Fruit fly (Drosophila melanogaster): ENCODE results near the gene Reph.
A peak's percentile ranks its signal among the peaks of the same experiment; 100 is the strongest.

Gene Reph

DNA sequence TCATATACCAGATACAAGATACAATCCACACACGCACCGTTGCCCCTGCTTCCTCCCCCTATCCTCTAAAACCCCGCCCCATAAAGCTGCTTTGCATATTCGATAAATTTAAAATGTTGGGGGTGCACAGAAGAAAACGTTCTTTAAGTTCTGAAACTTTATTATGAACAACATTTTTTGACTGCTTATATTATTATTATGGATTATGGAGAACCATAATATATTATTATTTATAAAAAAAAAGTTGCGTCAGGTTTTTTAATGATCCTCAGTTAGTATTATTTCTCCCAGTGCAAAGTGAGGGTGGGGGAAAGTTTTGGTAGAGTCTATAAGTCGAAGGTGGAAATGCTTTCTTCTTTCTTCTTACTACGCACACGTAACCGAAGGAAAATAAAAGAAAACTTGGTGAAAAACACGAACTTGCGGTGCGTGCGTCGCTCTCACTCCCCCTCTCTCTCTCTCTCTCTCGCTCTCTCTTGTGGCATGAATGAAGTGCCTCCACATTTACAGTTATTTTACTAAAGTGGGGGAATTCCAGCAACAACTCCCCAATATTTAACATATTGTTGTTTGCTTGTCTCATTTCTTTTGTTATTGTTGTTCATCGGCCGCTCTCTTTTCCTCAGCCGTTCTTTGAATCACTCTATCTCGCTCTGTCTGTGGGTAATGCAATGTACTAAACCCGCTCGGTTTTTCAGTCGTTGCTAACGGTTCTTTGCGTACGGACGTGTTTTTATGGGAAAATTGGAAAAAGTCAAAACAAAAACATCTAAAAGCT lies 13.9 kb upstream of the Reph start (continued):
- TF ChIP-seq hb (GFP tag; IDR thresholded peaks at IDR 0.05; ENCODE audit: partially characterized antibody) (no peak), CG8089 (GFP tag; optimal IDR thresholded peaks at IDR 0.05) (no peak), CG15514 (GFP tag; optimal IDR thresholded peaks at IDR 0.05) (no peak), Stat92E (GFP tag; optimal IDR thresholded peaks at IDR 0.05) (peak in 1 of 3 experiments; percentile 88), nau (GFP tag; optimal IDR thresholded peaks at IDR 0.05) (no peak), Jarid2 (GFP tag; optimal IDR thresholded peaks at IDR 0.05) (peak; percentile 47), gce (GFP tag; IDR thresholded peaks at IDR 0.05) (peak; percentile 88), H2.0 (GFP tag; IDR thresholded peaks at IDR 0.05) (peak; percentile 76), her (GFP tag; optimal IDR thresholded peaks at IDR 0.05) (no peak), CG2129 (GFP tag; IDR thresholded peaks at IDR 0.05; ENCODE audit: partially characterized antibody) (no peak), nerfin-1 (tag; optimal IDR thresholded peaks at IDR 0.05) (peak; percentile 80), Hsf (GFP tag; optimal IDR thresholded peaks at IDR 0.05) (peak; percentile 10), CG6813 (GFP tag; optimal IDR thresholded peaks at IDR 0.05) (peak; percentile 51), slp2 (GFP tag; optimal IDR thresholded peaks at IDR 0.05) (no peak), sisA (GFP tag; IDR thresholded peaks at IDR 0.05) (peak; percentile 91), CG18476 (GFP tag; optimal IDR thresholded peaks at IDR 0.05) (no peak), CG16779 (GFP tag; IDR thresholded peaks at IDR 0.05) (no peak), slou (GFP tag; optimal IDR thresholded peaks at IDR 0.05) (no peak), Oli (tag; optimal IDR thresholded peaks at IDR 0.05) (peak; percentile 83), Dbx (GFP tag; IDR thresholded peaks at IDR 0.05) (no peak), Atf-2 (GFP tag; optimal IDR thresholded peaks at IDR 0.05) (no peak), Abd-B (GFP tag; optimal IDR thresholded peaks at IDR 0.05) (peak; percentile 75), Gug (GFP tag; IDR thresholded peaks at IDR 0.05) (peak; percentile 67; the same call in 3 of the 4 replicates), Nf-YC (tag; optimal IDR thresholded peaks at IDR 0.05) (no peak), jing (GFP tag; optimal IDR thresholded peaks at IDR 0.05) (peak; percentile 24), CG13296 (GFP tag; optimal IDR thresholded peaks at IDR 0.05) (no peak), MTF-1 (GFP tag; optimal IDR thresholded peaks at IDR 0.05; ENCODE audit: borderline replicate concordance) (peak; percentile 32), luna (GFP tag; optimal IDR thresholded peaks at IDR 0.05) (no peak), CG11723 (GFP tag; optimal IDR thresholded peaks at IDR 0.05) (peak; percentile 69), CG14441 (GFP tag; IDR thresholded peaks at IDR 0.05) (peak; percentile 35; the same call in 1 of the 2 replicates), CG17829 (tag; optimal IDR thresholded peaks at IDR 0.05) (peak; percentile 90), CoRest (tag; optimal IDR thresholded peaks at IDR 0.05) (peak; percentile 88), CG7745 (tag; optimal IDR thresholded peaks at IDR 0.05) (no peak), CG11560 (tag; IDR thresholded peaks at IDR 0.05) (peak; percentile 52; the same call in 1 of the 3 replicates), shn (GFP tag; optimal IDR thresholded peaks at IDR 0.05) (no peak), CG15011 (GFP tag; optimal IDR thresholded peaks at IDR 0.05) (no peak), emc (GFP tag; optimal IDR thresholded peaks at IDR 0.05) (no peak), Mrtf (GFP tag; IDR thresholded peaks at IDR 0.05) (peak; percentile 76; the same call in 2 of the 3 replicates), Chrac-16 (GFP tag; optimal IDR thresholded peaks at IDR 0.05) (peak; percentile 72), CrebB (tag; optimal IDR thresholded peaks at IDR 0.05) (peak; percentile 54), CG12391 (tag; optimal IDR thresholded peaks at IDR 0.05) (peak; percentile 95), Dip2 (GFP tag; IDR thresholded peaks at IDR 0.05) (no peak), oc (tag; optimal IDR thresholded peaks at IDR 0.05) (peak; percentile 95), gt (GFP tag; IDR thresholded peaks at IDR 0.05) (peak; percentile 67; the same call in 1 of the 2 replicates), CG12299 (tag; optimal IDR thresholded peaks at IDR 0.05) (peak; percentile 40), lbe (GFP tag; optimal IDR thresholded peaks at IDR 0.05) (no peak), CG8478 (optimal IDR thresholded peaks at IDR 0.05) (peak; percentile 16), CG1233 (GFP tag; optimal IDR thresholded peaks at IDR 0.05) (peak; percentile 74), Bteb2 (GFP tag; optimal IDR thresholded peaks at IDR 0.05) (no peak)
